Worm (Caenorhabditis elegans) whole organism, L4 larva: Measurements from ENCODE around the gene spig-1.

Experiments used
- T26A8.4 ChIP-seq: fragments of 200-800 bp; sonication (Bioruptor generic); IDR thresholded peaks from 2 replicates; pipeline ENCODE4 v1.3.6; 2022; ENCODE audit warnings: missing genetic modification characterization, missing compliant biosample characterization
- Y105C5A.15 ChIP-seq: fragments of 200-800 bp; sonication (Bioruptor generic); IDR thresholded peaks from 2 replicates; pipeline ENCODE4 v1.3.6; 2022; ENCODE audit warnings: missing genetic modification characterization, missing compliant biosample characterization
- Y75B8A.6 ChIP-seq: fragments of 200-800 bp; sonication (Bioruptor generic); IDR thresholded peaks from 2 replicates; pipeline ENCODE4 v1.3.6; 2022; ENCODE audit warnings: missing genetic modification reagents, missing genetic modification characterization, missing compliant biosample characterization
- ZK337.2 ChIP-seq: fragments of 200-800 bp; sonication (Bioruptor generic); IDR thresholded peaks from 2 replicates; pipeline ENCODE4 v1.3.6; 2022; ENCODE audit warnings: missing genetic modification reagents, missing genetic modification characterization, missing compliant biosample characterization
- attf-4 ChIP-seq: sonication (generic microtip); optimal IDR thresholded peaks from 3 replicates; lab custom pipeline; 2017; ENCODE audit warnings: missing biosample characterization, missing genetic modification characterization
- ceh-20 ChIP-seq: fragments of 200-800 bp; sonication (Bioruptor generic); IDR thresholded peaks from 2 replicates; pipeline ENCODE4 v1.3.6; 2022; ENCODE audit warnings: missing genetic modification reagents, missing genetic modification characterization, missing compliant biosample characterization
- ceh-32 ChIP-seq: sonication (generic microtip); optimal IDR thresholded peaks from 2 replicates; lab custom pipeline; 2016; ENCODE audit warnings: mild to moderate bottlenecking, missing genetic modification characterization, missing compliant biosample characterization; ENCODE audit not compliant: poor library complexity
- ceh-62 ChIP-seq: sonication (generic microtip); optimal IDR thresholded peaks from 2 replicates; lab custom pipeline; 2017; ENCODE audit warnings: missing biosample characterization, missing genetic modification characterization
- daf-12 ChIP-seq: fragments of 150-350 bp; optimal IDR thresholded peaks from 2 replicates; lab custom pipeline; 2014; ENCODE audit warnings: missing biosample characterization, missing genetic modification reagents, missing genetic modification characterization
- daf-16 ChIP-seq, 3 experiments: sonication (generic microtip); optimal IDR thresholded peaks; 2 replicates each; lab custom pipeline; 2016 to 2017; ENCODE audit warnings: missing genetic modification characterization in 3 of 3, missing genetic modification reagents in 3 of 3, mild to moderate bottlenecking in 2 of 3, missing compliant biosample characterization in 2 of 3, missing biosample characterization in 1 of 3, moderate library complexity in 1 of 3
- daf-19 ChIP-seq: fragments of 200-800 bp; sonication (Bioruptor generic); conservative IDR thresholded peaks from 2 replicates; pipeline ENCODE4 v1.3.6; 2022; ENCODE audit warnings: missing genetic modification characterization, missing compliant biosample characterization
- dmd-6 ChIP-seq: fragments of 200-800 bp; sonication (Bioruptor generic); IDR thresholded peaks from 2 replicates; pipeline ENCODE4 v1.3.6; 2022; ENCODE audit warnings: missing genetic modification reagents, missing genetic modification characterization, missing compliant biosample characterization
- dmd-9 ChIP-seq: fragments of 200-800 bp; sonication (Bioruptor generic); IDR thresholded peaks from 2 replicates; pipeline ENCODE4 v1.3.6; 2022; ENCODE audit warnings: missing genetic modification reagents, missing genetic modification characterization, missing compliant biosample characterization
- dpl-1 ChIP-seq: fragments of 150-350 bp; optimal IDR thresholded peaks from 2 replicates; lab custom pipeline; 2014; ENCODE audit warnings: missing biosample characterization, missing genetic modification reagents, missing genetic modification characterization
- duxl-1 ChIP-seq: sonication (generic microtip); optimal IDR thresholded peaks from 2 replicates; lab custom pipeline; 2016; ENCODE audit warnings: mild to moderate bottlenecking, missing genetic modification characterization, moderate library complexity, missing compliant biosample characterization; ENCODE audit not compliant: poor library complexity
- egl-27 ChIP-seq: sonication (generic microtip); optimal IDR thresholded peaks from 3 replicates; lab custom pipeline; 2017; ENCODE audit warnings: missing biosample characterization, missing genetic modification reagents, missing genetic modification characterization
- fkh-10 ChIP-seq: fragments of 150-350 bp; optimal IDR thresholded peaks from 2 replicates; lab custom pipeline; 2014; ENCODE audit warnings: missing biosample characterization, missing genetic modification reagents, missing genetic modification characterization
- fos-1 ChIP-seq: fragments of 150-350 bp; optimal IDR thresholded peaks from 2 replicates; lab custom pipeline; 2014; ENCODE audit warnings: missing biosample characterization, missing genetic modification characterization
- hlh-11 ChIP-seq: fragments of 200-800 bp; sonication (Bioruptor generic); optimal IDR thresholded peaks from 2 replicates; lab custom pipeline; 2018; ENCODE audit warnings: mild to moderate bottlenecking, missing genetic modification characterization, missing compliant biosample characterization
- hlh-30 ChIP-seq: sonication (generic microtip); optimal IDR thresholded peaks from 2 replicates; lab custom pipeline; 2017; ENCODE audit warnings: antibody characterized with exemption, mild to moderate bottlenecking, missing genetic modification characterization, missing compliant biosample characterization; ENCODE audit not compliant: insufficient read depth
- hmg-1.1 ChIP-seq: fragments of 200-800 bp; sonication (Bioruptor generic); IDR thresholded peaks from 2 replicates; pipeline ENCODE4 v1.3.6; 2022; ENCODE audit warnings: missing genetic modification reagents, missing genetic modification characterization, missing compliant biosample characterization
- lin-1 ChIP-seq: fragments of 200-800 bp; sonication (Bioruptor generic); IDR thresholded peaks from 2 replicates; pipeline ENCODE4 v1.3.6; 2022; ENCODE audit warnings: missing genetic modification reagents, missing genetic modification characterization, missing compliant biosample characterization
- lin-29 ChIP-seq: fragments of 200-800 bp; sonication (Bioruptor generic); IDR thresholded peaks from 2 replicates; pipeline ENCODE4 v1.3.6; 2022; ENCODE audit warnings: missing genetic modification reagents, missing genetic modification characterization, missing compliant biosample characterization
- lin-38 ChIP-seq: fragments of 200-800 bp; sonication (Bioruptor generic); IDR thresholded peaks from 2 replicates; pipeline ENCODE4 v1.3.6; 2022; ENCODE audit warnings: missing genetic modification reagents, missing genetic modification characterization, missing compliant biosample characterization
- mdl-1 ChIP-seq, 2 experiments: fragments of 150-350 bp in 1 of 2; sonication (generic microtip) in 1 of 2; optimal IDR thresholded peaks; 2 replicates each; lab custom pipeline; 2014 to 2017; ENCODE audit warnings: missing biosample characterization in 2 of 2, missing genetic modification characterization in 2 of 2
- mes-2 ChIP-seq: sonication (generic microtip); optimal IDR thresholded peaks from 2 replicates; lab custom pipeline; 2016; ENCODE audit warnings: missing genotype, mild to moderate bottlenecking, missing genetic modification characterization, missing compliant biosample characterization; ENCODE audit not compliant: poor library complexity, severe bottlenecking
- mxl-2 ChIP-seq: fragments of 200-800 bp; sonication (Bioruptor generic); conservative IDR thresholded peaks from 2 replicates; pipeline ENCODE4 v1.3.6; 2022; ENCODE audit warnings: missing genetic modification reagents, missing genetic modification characterization, missing compliant biosample characterization
- mxl-3 ChIP-seq: fragments of 200-800 bp; sonication (Bioruptor generic); optimal IDR thresholded peaks from 2 replicates; lab custom pipeline; 2018; ENCODE audit warnings: mild to moderate bottlenecking, missing genetic modification characterization, missing compliant biosample characterization
- nhr-102 ChIP-seq: sonication (generic microtip); optimal IDR thresholded peaks from 2 replicates; lab custom pipeline; 2016; ENCODE audit warnings: mild to moderate bottlenecking, missing genetic modification characterization, moderate library complexity, missing compliant biosample characterization
- nhr-237 ChIP-seq: sonication (generic microtip); optimal IDR thresholded peaks from 2 replicates; lab custom pipeline; 2017; ENCODE audit warnings: missing biosample characterization, missing genetic modification characterization
- nhr-28 ChIP-seq: fragments of 150-350 bp; optimal IDR thresholded peaks from 2 replicates; lab custom pipeline; 2014; ENCODE audit warnings: missing biosample characterization, missing genetic modification characterization
- nhr-41 ChIP-seq: fragments of 200-800 bp; sonication (Bioruptor generic); IDR thresholded peaks from 2 replicates; pipeline ENCODE4 v1.3.6; 2022; ENCODE audit warnings: missing genetic modification reagents, missing genetic modification characterization, missing compliant biosample characterization
- nhr-77 ChIP-seq: fragments of 150-350 bp; optimal IDR thresholded peaks from 2 replicates; lab custom pipeline; 2014; ENCODE audit warnings: missing biosample characterization, missing genetic modification characterization
- pqm-1 ChIP-seq: sonication (generic microtip); optimal IDR thresholded peaks from 2 replicates; lab custom pipeline; 2017; ENCODE audit warnings: missing biosample characterization, missing genetic modification characterization
- saeg-2 ChIP-seq: fragments of 200-800 bp; sonication (Bioruptor generic); IDR thresholded peaks from 2 replicates; pipeline ENCODE4 v1.3.6; 2022; ENCODE audit warnings: missing genetic modification reagents, missing genetic modification characterization, missing compliant biosample characterization
- sdz-12 ChIP-seq: fragments of 200-800 bp; sonication (Bioruptor generic); optimal IDR thresholded peaks from 2 replicates; lab custom pipeline; 2018; ENCODE audit warnings: mild to moderate bottlenecking, missing genetic modification characterization, missing compliant biosample characterization
- snpc-1.2 ChIP-seq: fragments of 200-800 bp; sonication (Bioruptor generic); IDR thresholded peaks from 2 replicates; pipeline ENCODE4 v1.3.6; 2022; ENCODE audit warnings: missing genetic modification reagents, missing genetic modification characterization, missing compliant biosample characterization
- snpc-4 ChIP-seq: fragments of 150-350 bp; optimal IDR thresholded peaks from 2 replicates; lab custom pipeline; 2014; ENCODE audit warnings: missing biosample characterization, missing genetic modification characterization
- tra-1 ChIP-seq: fragments of 200-800 bp; sonication (Bioruptor generic); IDR thresholded peaks from 2 replicates; pipeline ENCODE4 v1.3.6; 2022; ENCODE audit warnings: missing genetic modification reagents, missing genetic modification characterization, missing compliant biosample characterization
- unc-62 ChIP-seq, 3 experiments: fragments of 150-350 bp in 1 of 3; sonication (generic microtip); optimal IDR thresholded peaks in 2 of 3; peaks in 1 of 3; 1 replicate in 1 of 3; 2 replicates in 2 of 3; lab custom pipeline; 2014 to 2017; ENCODE audit warnings: missing biosample characterization in 3 of 3, missing genetic modification characterization in 3 of 3, missing genetic modification reagents in 3 of 3, missing genotype in 1 of 3
- zag-1 ChIP-seq: fragments of 150-350 bp; optimal IDR thresholded peaks from 2 replicates; lab custom pipeline; 2014; ENCODE audit warnings: missing biosample characterization, missing genetic modification characterization
- zip-11 ChIP-seq: fragments of 200-800 bp; sonication (Bioruptor generic); IDR thresholded peaks from 2 replicates; pipeline ENCODE4 v1.3.6; 2022; ENCODE audit warnings: missing genetic modification characterization, missing compliant biosample characterization
- ztf-11 ChIP-seq: fragments of 150-350 bp; optimal IDR thresholded peaks from 2 replicates; lab custom pipeline; 2014; ENCODE audit warnings: missing biosample characterization, missing genetic modification characterization

The spig-1 gene

DNA sequence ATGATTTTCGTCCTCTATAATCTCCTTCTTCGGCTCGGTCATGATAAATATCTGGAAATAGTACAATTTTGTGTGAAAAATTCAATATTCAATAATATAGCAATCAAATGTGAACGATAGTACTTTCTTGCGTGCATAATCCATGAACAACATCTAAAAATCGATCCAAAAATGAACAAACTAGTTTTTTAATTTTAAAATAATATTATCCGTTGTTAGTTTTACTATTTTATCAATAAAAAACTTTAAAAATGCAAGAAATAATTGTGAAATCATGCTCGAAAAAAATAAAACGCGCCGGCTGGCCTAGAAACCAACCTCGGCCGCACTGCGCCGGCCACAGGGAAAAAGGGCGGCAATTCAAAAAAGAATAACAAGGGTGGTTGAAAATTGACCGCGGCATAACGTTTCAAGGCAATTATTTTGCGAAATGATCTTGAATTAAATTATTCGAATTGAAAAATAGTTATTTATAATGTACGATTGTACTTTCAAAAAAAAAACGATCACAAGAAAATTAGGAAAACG lies 33.2 kb downstream of the spig-1 start, which contains the start of gene mys-1 (continued):
- TF ChIP-seq Y75B8A.6 (GFP tag; lab: Robert Waterston, UW) (no peak), nhr-102 (tag; lab: Kevin White, UChicago) (peak; percentile 34), saeg-2 (GFP tag; lab: Robert Waterston, UW) (no peak)

DNA sequence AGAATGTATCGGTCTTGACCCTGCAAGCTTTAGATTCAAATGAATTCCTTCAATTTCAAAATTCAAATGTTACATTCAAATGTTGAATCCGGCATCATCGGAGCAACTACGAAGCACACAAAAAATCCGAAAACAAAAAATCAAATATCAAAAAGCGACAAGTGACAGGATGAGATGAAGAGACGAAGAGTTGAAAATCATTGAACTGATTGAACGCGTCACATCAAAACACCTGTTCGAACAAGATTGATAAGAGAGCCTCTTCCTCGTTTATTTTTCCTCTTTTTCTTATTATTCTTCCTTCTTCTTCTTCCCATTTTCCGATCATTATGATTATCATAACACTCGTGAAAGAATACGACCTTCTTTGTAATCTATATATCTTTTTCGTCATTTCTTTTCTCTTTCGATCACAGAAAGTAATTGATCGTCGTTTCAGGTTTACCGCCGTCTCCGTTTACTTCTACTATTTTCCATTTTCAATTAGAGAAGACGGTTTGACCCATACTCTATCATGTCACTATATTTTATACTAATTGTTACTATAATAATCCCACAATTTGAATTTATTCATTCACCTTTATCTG lies 34.1 kb downstream of the spig-1 start, which contains the start of gene VC5.2:
Gene VC5.2 (plus strand): TSS at position 439 of the 587 bp plus-strand sequence.
- TF ChIP-seq nhr-77 (tag; lab: Kevin White, UChicago), result peak; percentile 11
- TF ChIP-seq hlh-11 (tag; lab: Kevin White, UChicago), result peak; percentile 34
- no peak for TF ChIP-seq attf-4
- no peak for TF ChIP-seq ceh-32
- 0 out of 2 replicates have a peak, but pooled peaks have one; percentile 23 for TF ChIP-seq ceh-20 (GFP tag; lab: Robert Waterston, UW)
- TF ChIP-seq nhr-28 (tag; lab: Kevin White, UChicago), result peak; percentile 75
- TF ChIP-seq snpc-4 (tag; lab: Kevin White, UChicago), result no peak
- peak in 1 of 2 experiments; percentile 75 for TF ChIP-seq unc-62 (GFP tag; optimal IDR thresholded peaks at IDR 0.05 in 1 of 2; lab: Kevin White, UChicago)
- TF ChIP-seq unc-62 (tag; optimal IDR thresholded peaks at IDR 0.05; lab: Kevin White, UChicago), result no peak
- peak in 1 of 2 experiments; percentile 41 for TF ChIP-seq daf-16 (GFP tag; optimal IDR thresholded peaks at IDR 0.05; lab: Kevin White, UChicago)
- no peak for TF ChIP-seq daf-16 (tag; optimal IDR thresholded peaks at IDR 0.05; lab: Kevin White, UChicago)
- TF ChIP-seq hlh-30 (tag; lab: Kevin White, UChicago), result peak; percentile 8

DNA sequence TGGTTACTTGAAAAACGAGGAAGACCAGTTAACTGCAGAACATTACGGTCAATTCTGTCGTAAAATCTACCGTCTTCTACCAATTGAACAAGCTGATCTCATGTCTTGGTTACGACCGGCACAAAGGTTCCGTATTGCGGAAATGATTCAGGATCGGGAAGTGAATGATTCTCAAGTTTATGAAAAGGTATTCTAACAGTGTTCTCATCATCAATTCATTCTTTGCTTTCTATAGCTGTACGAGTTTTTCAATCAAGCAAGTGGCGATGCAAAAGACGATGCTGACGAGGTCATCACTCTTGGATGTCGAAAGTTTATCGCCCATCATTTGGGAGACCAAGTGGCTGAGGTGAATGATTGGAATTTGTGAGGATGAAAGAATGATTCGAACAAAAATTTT lies 35.8 kb downstream of the spig-1 start:
- TF ChIP-seq Y105C5A.15 (GFP tag; lab: Robert Waterston, UW) (no peak), unc-62 (GFP tag; optimal IDR thresholded peaks at IDR 0.05 in 1 of 2; lab: Kevin White, UChicago) (peak in 1 of 2 experiments; percentile 95), unc-62 (tag; optimal IDR thresholded peaks at IDR 0.05; lab: Kevin White, UChicago) (no peak)

DNA sequence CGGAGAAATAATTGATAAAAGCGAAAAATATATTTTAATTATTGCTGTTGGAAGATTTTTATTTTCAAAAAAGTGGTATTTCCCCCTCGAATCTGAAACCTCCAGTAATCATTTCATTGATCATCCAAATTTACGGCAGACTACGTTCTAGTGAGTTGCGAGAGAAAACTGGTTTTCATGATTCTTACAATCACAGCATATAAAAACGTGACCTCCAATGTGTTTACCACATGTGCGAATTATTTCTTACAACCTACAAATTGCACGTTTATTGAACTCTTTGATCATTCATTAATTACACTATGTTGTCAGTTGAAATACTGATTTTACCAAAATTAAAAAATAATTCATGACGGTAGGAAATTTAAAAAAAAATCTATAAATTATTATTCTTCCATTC lies 37.7 kb downstream of the spig-1 start:
- TF ChIP-seq saeg-2 (GFP tag; lab: Robert Waterston, UW), result no peak
- TF ChIP-seq zag-1, result no peak
- TF ChIP-seq ceh-62 (tag; lab: Kevin White, UChicago), result no peak
- TF ChIP-seq mdl-1 (tag; optimal IDR thresholded peaks at IDR 0.05; lab: Kevin White, UChicago), result peak in 1 of 2 experiments; percentile 80
- TF ChIP-seq hmg-1.1 (GFP tag; lab: Robert Waterston, UW), result no peak
- no peak for TF ChIP-seq zip-11 (GFP tag; lab: Robert Waterston, UW)
- no peak for TF ChIP-seq ZK337.2 (GFP tag; lab: Robert Waterston, UW)
- TF ChIP-seq nhr-237 (tag; lab: Kevin White, UChicago), result no peak
- TF ChIP-seq pqm-1 (tag; lab: Kevin White, UChicago), result no peak
- no peak for TF ChIP-seq duxl-1 (tag; lab: Kevin White, UChicago)
- TF ChIP-seq fkh-10 (GFP tag; lab: Kevin White, UChicago), result no peak
- no peak for TF ChIP-seq lin-29 (GFP tag; lab: Robert Waterston, UW)
- TF ChIP-seq snpc-1.2 (GFP tag; lab: Robert Waterston, UW), result no peak
- no peak for TF ChIP-seq daf-19 (GFP tag; lab: Robert Waterston, UW)
- no peak for TF ChIP-seq mxl-2 (GFP tag; lab: Robert Waterston, UW)
- no peak for TF ChIP-seq lin-38 (GFP tag; lab: Robert Waterston, UW)
- no peak for TF ChIP-seq mes-2 (tag; lab: Kevin White, UChicago)
- no peak for TF ChIP-seq fos-1 (tag; lab: Kevin White, UChicago)
- peak; percentile 61 for TF ChIP-seq nhr-77 (tag; lab: Kevin White, UChicago)
- TF ChIP-seq T26A8.4 (GFP tag; lab: Robert Waterston, UW), result no peak
- TF ChIP-seq daf-12 (tag; lab: Kevin White, UChicago), result no peak
- TF ChIP-seq ztf-11 (tag; lab: Kevin White, UChicago), result no peak
- peak; percentile 28 for TF ChIP-seq dpl-1 (GFP tag; lab: Kevin White, UChicago)
- no peak for TF ChIP-seq sdz-12
- TF ChIP-seq Y105C5A.15 (GFP tag; lab: Robert Waterston, UW), result no peak
- no peak for TF ChIP-seq nhr-41 (GFP tag; lab: Robert Waterston, UW)
- TF ChIP-seq lin-1 (GFP tag; lab: Robert Waterston, UW), result no peak
- peak; percentile 92 for TF ChIP-seq mxl-3
- TF ChIP-seq egl-27 (tag; lab: Kevin White, UChicago), result no peak
- TF ChIP-seq dmd-6 (GFP tag; lab: Robert Waterston, UW), result peak; percentile 81
- TF ChIP-seq tra-1, result no peak
- TF ChIP-seq dmd-9 (GFP tag; lab: Robert Waterston, UW), result no peak
